Worm (Caenorhabditis elegans): ENCODE measurements around the gene T14G10.8.
A peak's percentile ranks its signal among the peaks of the same experiment; 100 is the strongest.

The T14G10.8 gene

DNA sequence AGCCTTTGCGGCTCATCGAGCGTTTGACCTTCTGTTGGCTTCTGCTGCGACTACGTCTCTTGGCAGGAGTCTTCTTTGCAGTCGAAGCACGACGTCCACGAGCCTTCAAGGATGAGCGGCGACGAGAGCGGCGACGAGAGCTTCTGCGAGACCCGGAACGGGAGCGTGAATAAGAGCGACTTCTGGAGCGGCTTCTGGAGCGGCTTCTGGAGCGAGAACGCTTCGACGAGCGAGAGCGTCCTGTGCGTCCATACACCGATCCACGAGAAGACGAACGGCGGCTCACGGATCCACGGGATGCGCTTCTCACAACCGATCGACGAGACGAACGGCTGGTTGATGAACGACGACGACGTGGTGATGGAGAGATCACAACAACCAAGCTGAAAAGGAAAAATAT is 35.9 kb downstream of the T14G10.8 start:
- TF ChIP-seq nhr-237 (tag; optimal IDR thresholded peaks at IDR 0.05) = no peak
- TF ChIP-seq ceh-16 (tag; optimal IDR thresholded peaks at IDR 0.05) = no peak
- TF ChIP-seq aly-2 (tag; optimal IDR thresholded peaks at IDR 0.05) = no peak
- no peak for TF ChIP-seq Y55F3AM.14 (GFP tag; optimal IDR thresholded peaks at IDR 0.05)
- TF ChIP-seq dmd-4 (tag; optimal IDR thresholded peaks at IDR 0.05) = no peak
- TF ChIP-seq nhr-12 (tag; optimal IDR thresholded peaks at IDR 0.05) = no peak
- TF ChIP-seq peb-1 (tag; optimal IDR thresholded peaks at IDR 0.05) = no peak
- TF ChIP-seq ztf-4 (tag; optimal IDR thresholded peaks at IDR 0.05) = no peak
- TF ChIP-seq C34F6.9 (tag; optimal IDR thresholded peaks at IDR 0.05) = no peak
- TF ChIP-seq alr-1 (tag; optimal IDR thresholded peaks at IDR 0.05) = no peak

DNA sequence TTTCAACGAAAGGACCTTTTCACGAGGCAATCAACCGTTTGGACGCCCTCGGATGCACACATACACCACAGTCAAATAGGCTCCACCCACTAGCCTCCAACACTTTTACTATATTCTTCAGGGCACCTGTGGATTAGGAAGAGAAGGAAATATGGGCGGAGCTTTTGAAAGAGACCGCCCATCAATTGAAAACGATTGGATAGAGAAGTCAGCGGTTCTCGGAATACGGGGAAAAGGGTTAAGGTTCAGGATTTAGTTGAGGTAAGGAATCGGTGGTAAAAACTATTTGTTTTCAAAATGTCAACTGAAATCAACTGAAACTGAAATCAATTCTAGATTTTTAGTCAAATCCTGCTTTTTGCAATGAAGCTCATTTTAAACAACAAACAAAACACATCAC is 36.4 kb downstream of the T14G10.8 start, which contains the start of gene egl-38:
Gene egl-38, minus strand, starts transcription at position 101 of the 400 bp plus-strand sequence.
- TF ChIP-seq mbf-1 (tag; optimal IDR thresholded peaks at IDR 0.05) = no peak
- TF ChIP-seq sma-3 (GFP tag; optimal IDR thresholded peaks at IDR 0.05) = no peak
- no peak for TF ChIP-seq lin-11 (tag; optimal IDR thresholded peaks at IDR 0.05)
- no peak for TF ChIP-seq peb-1 (tag; optimal IDR thresholded peaks at IDR 0.05)
- TF ChIP-seq nhr-23 (tag; optimal IDR thresholded peaks at IDR 0.05) = no peak
- TF ChIP-seq nhr-6 (tag; optimal IDR thresholded peaks at IDR 0.05) = no peak
- TF ChIP-seq egl-27 (tag; optimal IDR thresholded peaks at IDR 0.05) = no peak
- no peak for TF ChIP-seq Y55F3AM.14 (GFP tag; optimal IDR thresholded peaks at IDR 0.05)
- no peak for TF ChIP-seq skn-1 (tag; optimal IDR thresholded peaks at IDR 0.05)
- TF ChIP-seq ztf-1 (GFP tag; conservative IDR thresholded peaks at IDR 0.05) = no peak
- TF ChIP-seq lsy-2 (tag; optimal IDR thresholded peaks at IDR 0.05) = no peak

DNA sequence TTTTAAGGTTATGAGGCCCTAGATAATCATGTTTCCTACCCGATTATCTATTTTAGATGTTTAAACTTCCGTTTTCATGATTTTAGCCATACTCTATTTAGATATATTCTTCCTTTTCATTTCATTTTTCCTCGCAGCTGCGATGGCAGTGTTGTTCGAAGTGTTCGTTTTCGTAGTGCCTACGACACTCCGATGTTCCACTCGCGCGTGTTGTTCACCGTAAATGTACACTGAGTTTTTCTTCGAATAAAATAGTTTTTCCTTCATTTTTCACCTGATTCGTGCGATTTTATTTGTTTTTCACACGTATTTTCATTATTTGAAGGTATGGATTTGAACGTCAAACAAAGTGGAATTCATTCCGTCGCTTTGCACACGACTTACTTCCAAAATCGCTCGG is 49.9 kb downstream of the T14G10.8 start, which contains the start of gene dis-3:
Gene dis-3, plus strand, starts transcription at position 322 of the 400 bp plus-strand sequence.
- TF ChIP-seq R02D3.7 (tag; optimal IDR thresholded peaks at IDR 0.05) (peak; percentile 55), F13H6.1 (tag; optimal IDR thresholded peaks at IDR 0.05) (no peak), sma-3 (GFP tag; optimal IDR thresholded peaks at IDR 0.05) (no peak), ztf-1 (GFP tag; conservative IDR thresholded peaks at IDR 0.05) (no peak), Y55F3AM.14 (GFP tag; optimal IDR thresholded peaks at IDR 0.05) (no peak), nhr-21 (tag; optimal IDR thresholded peaks at IDR 0.05) (no peak), ZK546.5 (tag; optimal IDR thresholded peaks at IDR 0.05) (no peak), ceh-16 (tag; optimal IDR thresholded peaks at IDR 0.05) (no peak)

Measured in whole organism, L2 larva.